Fruit fly (Drosophila melanogaster) whole organism, embryonic: ENCODE data around the gene gish.
A peak's percentile ranks its signal among the peaks of the same experiment; 100 is the strongest.

ENCODE experiments used
- nerfin-1 ChIP-seq: fragments of 200-800 bp; sonication (Bioruptor generic); optimal IDR thresholded peaks from 3 replicates; lab custom pipeline; 2019; ENCODE audit warnings: missing biosample characterization, mild to moderate bottlenecking, missing genetic modification characterization, moderate library complexity
- sens ChIP-seq: fragments of 200-800 bp; sonication (Bioruptor generic); peaks from one replicate; lab custom pipeline; 2016; ENCODE audit warnings: missing biosample characterization, missing genetic modification characterization

dm6 chr3R:16348289-16348688, 76.0 kb downstream of the gish start:
- TF ChIP-seq sens (GFP tag; lab: Kevin White, UChicago): peak; percentile 61
- no peak for TF ChIP-seq nerfin-1 (tag; lab: Kevin White, UChicago)
